Worm (Caenorhabditis elegans) whole organism, L3 larva: Measurements from ENCODE around the gene W08E12.5.

Experiments
- daf-12 ChIP-seq: fragments of 150-350 bp; optimal IDR thresholded peaks from 2 replicates; lab custom pipeline; 2014; ENCODE audit warnings: missing biosample characterization, missing genetic modification reagents, missing genetic modification characterization
- elt-2 ChIP-seq: sonication (generic microtip); optimal IDR thresholded peaks from 2 replicates; lab custom pipeline; 2016; ENCODE audit warnings: missing genetic modification reagents, mild to moderate bottlenecking, missing genetic modification characterization, missing compliant biosample characterization
- fos-1 ChIP-seq: fragments of 150-350 bp; optimal IDR thresholded peaks from 2 replicates; lab custom pipeline; 2014; ENCODE audit warnings: missing biosample characterization, missing genetic modification characterization
- jun-1 ChIP-seq: fragments of 150-350 bp; optimal IDR thresholded peaks from 2 replicates; lab custom pipeline; 2014; ENCODE audit warnings: missing biosample characterization, missing genetic modification reagents, missing genetic modification characterization
- nfya-1 ChIP-seq: sonication (generic microtip); optimal IDR thresholded peaks from 2 replicates; lab custom pipeline; 2017; ENCODE audit warnings: missing genetic modification characterization, mild to moderate bottlenecking, missing compliant biosample characterization, antibody characterized with exemption, moderate library complexity; ENCODE audit not compliant: insufficient read depth
- nhr-23 ChIP-seq: fragments of 150-350 bp; optimal IDR thresholded peaks from 2 replicates; lab custom pipeline; 2014; ENCODE audit warnings: missing biosample characterization, missing genetic modification reagents, missing genetic modification characterization
- nhr-237 ChIP-seq: fragments of 150-350 bp; optimal IDR thresholded peaks from 2 replicates; lab custom pipeline; 2014; ENCODE audit warnings: missing biosample characterization, missing genetic modification characterization
- nhr-77 ChIP-seq: fragments of 150-350 bp; optimal IDR thresholded peaks from 2 replicates; lab custom pipeline; 2014; ENCODE audit warnings: missing biosample characterization, missing genetic modification characterization
- pha-4 ChIP-seq: fragments of 150-350 bp; optimal IDR thresholded peaks from 2 replicates; lab custom pipeline; 2014; ENCODE audit warnings: missing biosample characterization, missing genetic modification reagents, missing genetic modification characterization
- unc-39 ChIP-seq: sonication (generic microtip); optimal IDR thresholded peaks from 4 replicates; lab custom pipeline; 2017; ENCODE audit warnings: missing biosample characterization, missing genetic modification characterization
- ztf-11 ChIP-seq: fragments of 150-350 bp; optimal IDR thresholded peaks from 2 replicates; lab custom pipeline; 2014; ENCODE audit warnings: missing biosample characterization, missing genetic modification characterization

DNA sequence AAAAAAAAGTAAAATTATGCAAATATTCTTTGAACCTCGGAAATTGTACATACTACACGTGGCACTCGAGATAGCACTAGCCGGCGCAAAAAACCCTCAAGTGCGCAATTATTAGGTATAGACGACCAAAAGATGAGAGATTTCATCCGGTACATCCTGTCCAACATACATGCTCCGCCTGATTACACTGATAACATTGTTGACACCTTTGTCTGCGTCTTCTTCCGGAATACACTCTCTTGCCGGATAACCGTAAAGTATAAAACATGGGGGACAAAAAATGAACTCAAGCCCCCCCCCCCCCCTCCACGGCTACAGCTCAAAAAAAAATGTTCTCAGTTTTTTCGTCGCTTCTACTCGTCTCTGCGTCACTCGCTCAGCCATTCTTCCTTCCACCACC is 2.3 kb upstream of the W08E12.5 start, which contains the start of gene W08E12.6:
- TF ChIP-seq pha-4 (tag; lab: Kevin White, UChicago) (no peak), ztf-11 (tag; lab: Kevin White, UChicago) (no peak), nfya-1 (tag; lab: Kevin White, UChicago) (no peak), fos-1 (tag; lab: Kevin White, UChicago) (no peak), elt-2 (tag; lab: Kevin White, UChicago) (no peak), nhr-23 (tag; lab: Kevin White, UChicago) (no peak), nhr-237 (tag; lab: Kevin White, UChicago) (no peak), nhr-77 (tag; lab: Kevin White, UChicago) (no peak), daf-12 (tag; lab: Kevin White, UChicago) (no peak), jun-1 (tag; lab: Kevin White, UChicago) (no peak), unc-39 (tag; lab: Kevin White, UChicago) (no peak)
